Fruit fly (Drosophila melanogaster) whole organism, embryonic: ENCODE data around the gene CG13931.

Experiments
- Asciz ChIP-seq: fragments of 200-800 bp; sonication (Bioruptor generic); optimal IDR thresholded peaks from 2 replicates; lab custom pipeline; 2017; ENCODE audit warnings: missing biosample characterization, mild to moderate bottlenecking, missing genetic modification characterization, missing genetic modification reagents
- C15 ChIP-seq: fragments of 200-800 bp; sonication (Bioruptor generic); IDR thresholded peaks from 3 replicates; pipeline ENCODE4 v1.3.6; 2022; ENCODE audit warnings: missing biosample characterization, missing genetic modification characterization
- CG10543 ChIP-seq: fragments of 200-800 bp; sonication (Bioruptor generic); optimal IDR thresholded peaks from 3 replicates; lab custom pipeline; 2017; ENCODE audit warnings: missing biosample characterization, mild to moderate bottlenecking, missing genetic modification characterization, moderate library complexity
- CG14014 ChIP-seq: fragments of 200-800 bp; sonication (Bioruptor generic); IDR thresholded peaks from 2 replicates; pipeline ENCODE4 v1.3.6; 2022; ENCODE audit warnings: missing biosample characterization, missing genetic modification characterization
- CG14441 ChIP-seq: fragments of 200-800 bp; sonication (Bioruptor generic); IDR thresholded peaks from 2 replicates; pipeline ENCODE4 v1.3.6; 2022; ENCODE audit warnings: missing biosample characterization, missing genetic modification characterization
- CG15269 ChIP-seq: fragments of 200-800 bp; sonication (Bioruptor generic); optimal IDR thresholded peaks from 2 replicates; lab custom pipeline; 2018; ENCODE audit warnings: missing biosample characterization, mild to moderate bottlenecking, missing genetic modification characterization, moderate library complexity
- CG15514 ChIP-seq: fragments of 200-800 bp; sonication (Bioruptor generic); optimal IDR thresholded peaks from 3 replicates; lab custom pipeline; 2017; ENCODE audit warnings: missing biosample characterization, missing genetic modification characterization, mild to moderate bottlenecking, moderate library complexity, missing genetic modification reagents
- CG1603 ChIP-seq: fragments of 200-800 bp; sonication (Bioruptor generic); optimal IDR thresholded peaks from 2 replicates; lab custom pipeline; 2019; ENCODE audit warnings: missing biosample characterization, mild to moderate bottlenecking, missing genetic modification characterization, moderate library complexity
- CG17802 ChIP-seq: fragments of 200-800 bp; sonication (Bioruptor generic); optimal IDR thresholded peaks from 2 replicates; lab custom pipeline; 2018; ENCODE audit warnings: missing biosample characterization, mild to moderate bottlenecking, missing genetic modification characterization, moderate library complexity
- CG18599 ChIP-seq: fragments of 200-800 bp; sonication (Bioruptor generic); optimal IDR thresholded peaks from 3 replicates; lab custom pipeline; 2017; ENCODE audit warnings: missing biosample characterization, missing genetic modification characterization, mild to moderate bottlenecking, moderate library complexity, missing genetic modification reagents
- CG2678 ChIP-seq: fragments of 200-800 bp; sonication (Bioruptor generic); optimal IDR thresholded peaks from 3 replicates; lab custom pipeline; 2019; ENCODE audit warnings: missing biosample characterization, mild to moderate bottlenecking, missing genetic modification characterization, moderate library complexity
- CG31388 ChIP-seq: fragments of 200-800 bp; sonication (Bioruptor generic); optimal IDR thresholded peaks from 2 replicates; lab custom pipeline; 2016; ENCODE audit warnings: missing biosample characterization, missing genetic modification characterization
- CG32772 ChIP-seq: fragments of 200-800 bp; sonication (Bioruptor generic); IDR thresholded peaks from 2 replicates; pipeline ENCODE4 v1.3.6; 2022; ENCODE audit warnings: missing biosample characterization, missing genetic modification characterization
- CG3726 ChIP-seq: fragments of 200-800 bp; sonication (Bioruptor generic); IDR thresholded peaks from 3 replicates; pipeline ENCODE4, ENCODE4 v1.3.6; 2022; ENCODE audit warnings: missing biosample characterization, missing genetic modification characterization
- CG3995 ChIP-seq: fragments of 200-800 bp; sonication (Bioruptor generic); optimal IDR thresholded peaks from 3 replicates; lab custom pipeline; 2016; ENCODE audit warnings: missing biosample characterization, missing genetic modification characterization
- CG42726 ChIP-seq: fragments of 200-800 bp; sonication (Bioruptor generic); IDR thresholded peaks from 2 replicates; pipeline ENCODE4 v1.3.6; 2022; ENCODE audit warnings: missing biosample characterization, missing genetic modification characterization; ENCODE audit not compliant: partially characterized antibody
- CG7928 ChIP-seq: fragments of 200-800 bp; sonication (Bioruptor generic); optimal IDR thresholded peaks from 2 replicates; lab custom pipeline; 2017; ENCODE audit warnings: missing biosample characterization, mild to moderate bottlenecking, missing genetic modification characterization
- CG8281 ChIP-seq: fragments of 200-800 bp; sonication (Bioruptor generic); optimal IDR thresholded peaks from 2 replicates; lab custom pipeline; 2018; ENCODE audit warnings: missing biosample characterization, mild to moderate bottlenecking, missing genetic modification characterization, moderate library complexity
- CG9797 ChIP-seq: fragments of 200-800 bp; sonication (Bioruptor generic); optimal IDR thresholded peaks from 3 replicates; lab custom pipeline; 2018; ENCODE audit warnings: missing biosample characterization, mild to moderate bottlenecking, missing genetic modification characterization
- Dad ChIP-seq: fragments of 200-800 bp; sonication (Bioruptor generic); optimal IDR thresholded peaks from 3 replicates; lab custom pipeline; 2016; ENCODE audit warnings: missing biosample characterization, missing genetic modification characterization
- Deaf1 ChIP-seq: fragments of 200-800 bp; optimal IDR thresholded peaks from 3 replicates; lab custom pipeline; 2019; ENCODE audit warnings: missing biosample characterization, mild to moderate bottlenecking, missing genetic modification characterization, moderate library complexity
- Fer1 ChIP-seq: fragments of 200-800 bp; sonication (Bioruptor generic); optimal IDR thresholded peaks from 2 replicates; lab custom pipeline; 2017; ENCODE audit warnings: missing biosample characterization, mild to moderate bottlenecking, missing genetic modification characterization
- H2.0 ChIP-seq: fragments of 200-800 bp; sonication (Bioruptor generic); IDR thresholded peaks from 2 replicates; pipeline ENCODE4 v1.3.6; 2022; ENCODE audit warnings: missing biosample characterization, missing genetic modification characterization
- HmgZ ChIP-seq: fragments of 200-800 bp; sonication (Bioruptor generic); optimal IDR thresholded peaks from 2 replicates; lab custom pipeline; 2018; ENCODE audit warnings: missing biosample characterization, mild to moderate bottlenecking, missing genetic modification characterization
- Hmr ChIP-seq: fragments of 200-800 bp; sonication (Bioruptor generic); optimal IDR thresholded peaks from 3 replicates; lab custom pipeline; 2017; ENCODE audit warnings: mild to moderate bottlenecking, missing biosample characterization, missing genetic modification reagents, missing genetic modification characterization
- Lim3 ChIP-seq: fragments of 200-800 bp; sonication (Bioruptor generic); IDR thresholded peaks from 2 replicates; pipeline ENCODE4 v1.3.6; 2022; ENCODE audit warnings: missing biosample characterization, missing genetic modification characterization
- Meics ChIP-seq: fragments of 200-800 bp; sonication (Bioruptor generic); optimal IDR thresholded peaks from 2 replicates; lab custom pipeline; 2017; ENCODE audit warnings: missing biosample characterization, mild to moderate bottlenecking, missing genetic modification characterization
- NK7.1 ChIP-seq: fragments of 200-800 bp; sonication (Bioruptor generic); optimal IDR thresholded peaks from 3 replicates; lab custom pipeline; 2016; ENCODE audit warnings: missing biosample characterization, missing genetic modification characterization
- PHDP ChIP-seq: fragments of 200-800 bp; sonication (Bioruptor generic); optimal IDR thresholded peaks from 3 replicates; lab custom pipeline; 2018; ENCODE audit warnings: missing biosample characterization, mild to moderate bottlenecking, missing genetic modification characterization, moderate library complexity
- Pdp1 ChIP-seq, 2 experiments: fragments of 200-800 bp; sonication (Bioruptor generic); optimal IDR thresholded peaks; 3 replicates each; lab custom pipeline; 2016; ENCODE audit warnings: missing biosample characterization in 2 of 2, missing genetic modification characterization in 2 of 2, mild to moderate bottlenecking in 1 of 2, moderate library complexity in 1 of 2
- Spps ChIP-seq: fragments of 200-800 bp; sonication (Bioruptor generic); optimal IDR thresholded peaks from 2 replicates; lab custom pipeline; 2018; ENCODE audit warnings: missing biosample characterization, mild to moderate bottlenecking, missing genetic modification characterization
- Xrp1 ChIP-seq: fragments of 200-800 bp; sonication (Bioruptor generic); IDR thresholded peaks from 2 replicates; pipeline ENCODE4 v1.3.6; 2022; ENCODE audit warnings: missing biosample characterization, missing genetic modification characterization
- cad ChIP-seq: fragments of >200 bp; optimal IDR thresholded peaks from 2 replicates; lab custom pipeline; 2017; ENCODE audit warnings: missing biosample characterization, missing genetic modification characterization
- emc ChIP-seq: fragments of 200-800 bp; sonication (Bioruptor generic); optimal IDR thresholded peaks from 2 replicates; lab custom pipeline; 2016; ENCODE audit warnings: missing biosample characterization, missing genetic modification characterization
- ems ChIP-seq: fragments of 200-800 bp; sonication (Bioruptor generic); optimal IDR thresholded peaks from 3 replicates; lab custom pipeline; 2016; ENCODE audit warnings: missing biosample characterization, missing genetic modification characterization
- exex ChIP-seq: fragments of 200-800 bp; sonication (Bioruptor generic); optimal IDR thresholded peaks from 4 replicates; lab custom pipeline; 2018; ENCODE audit warnings: missing biosample characterization, mild to moderate bottlenecking, missing genetic modification characterization, moderate library complexity
- hkb ChIP-seq, 2 experiments: fragments of 200-800 bp in 1 of 2; fragments of >200 bp in 1 of 2; sonication (Bioruptor generic) in 1 of 2; IDR thresholded peaks in 1 of 2; optimal IDR thresholded peaks in 1 of 2; 2 replicates each; pipeline versions ENCODE4 v1.3.6 to Lab custom; 2017 to 2022; ENCODE audit warnings: missing biosample characterization in 1 of 2, missing genetic modification characterization in 1 of 2
- mam ChIP-seq: fragments of 200-800 bp; sonication (Bioruptor generic); optimal IDR thresholded peaks from 3 replicates; lab custom pipeline; 2016; ENCODE audit warnings: missing biosample characterization, missing genetic modification characterization
- nerfin-2 ChIP-seq: fragments of 200-800 bp; sonication (Bioruptor generic); IDR thresholded peaks from 2 replicates; pipeline ENCODE4 v1.3.6; 2022; ENCODE audit warnings: missing biosample characterization, missing genetic modification characterization; ENCODE audit not compliant: partially characterized antibody
- odd ChIP-seq: fragments of 200-800 bp; sonication (Bioruptor generic); optimal IDR thresholded peaks from 2 replicates; lab custom pipeline; 2017; ENCODE audit warnings: missing biosample characterization, mild to moderate bottlenecking, missing genetic modification characterization
- ro ChIP-seq: fragments of 200-800 bp; sonication (Bioruptor generic); IDR thresholded peaks from 2 replicates; pipeline ENCODE4 v1.3.6; 2022; ENCODE audit warnings: missing biosample characterization, missing genetic modification characterization
- seq ChIP-seq: fragments of 200-800 bp; sonication (Bioruptor generic); IDR thresholded peaks from 2 replicates; pipeline ENCODE4 v1.3.6; 2022; ENCODE audit warnings: missing biosample characterization, missing genetic modification characterization
- shn ChIP-seq: fragments of 200-800 bp; sonication (Bioruptor generic); optimal IDR thresholded peaks from 3 replicates; lab custom pipeline; 2016; ENCODE audit warnings: missing biosample characterization, missing genetic modification characterization
- sug ChIP-seq: fragments of 200-800 bp; optimal IDR thresholded peaks from 2 replicates; lab custom pipeline; 2019; ENCODE audit warnings: missing biosample characterization, mild to moderate bottlenecking, missing genetic modification characterization, moderate library complexity
- zf30C ChIP-seq: fragments of 200-800 bp; sonication (Bioruptor generic); optimal IDR thresholded peaks from 3 replicates; lab custom pipeline; 2018; ENCODE audit warnings: missing biosample characterization, mild to moderate bottlenecking, missing genetic modification characterization

The CG13931 gene

DNA sequence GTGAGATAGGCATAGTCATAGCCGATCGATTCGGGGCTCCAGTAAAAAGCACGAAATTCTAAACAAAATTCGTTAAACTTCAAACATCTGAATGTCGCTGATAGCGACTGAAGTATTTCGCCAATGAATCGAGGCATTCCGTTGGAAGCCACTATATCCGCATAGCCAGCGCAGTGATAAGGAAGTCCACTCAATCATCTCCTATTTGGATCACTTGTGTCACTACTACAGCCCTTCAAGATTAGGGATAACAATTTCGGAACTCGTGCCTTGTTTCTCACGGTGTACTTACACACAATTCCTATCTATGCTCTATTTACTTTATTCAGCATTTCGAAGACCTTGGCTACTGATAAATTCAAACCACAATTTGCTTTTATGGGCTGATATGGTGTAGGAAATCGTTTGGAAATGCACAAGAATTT, 35.7 kb upstream of the CG13931 start, which contains the start of gene PIG-Wb (continued):
- TF ChIP-seq CG32772 (GFP tag; lab: Robert Waterston, UW) (no peak), CG3995 (GFP tag; lab: Kevin White, UChicago) (peak; percentile 82), Spps (tag; lab: Kevin White, UChicago) (no peak), Asciz (GFP tag; lab: Kevin White, UChicago) (peak; percentile 50), H2.0 (GFP tag; lab: Robert Waterston, UW) (peak; percentile 21; the same call in 1 of the 2 replicates), odd (GFP tag; lab: Kevin White, UChicago) (peak; percentile 2), CG1603 (tag; lab: Kevin White, UChicago) (peak; percentile 5), CG31388 (GFP tag; lab: Kevin White, UChicago) (no peak), emc (GFP tag; lab: Kevin White, UChicago) (no peak), Dad (GFP tag; lab: Kevin White, UChicago) (peak; percentile 4), CG18599 (GFP tag; lab: Kevin White, UChicago) (peak; percentile 77), CG7928 (GFP tag; lab: Kevin White, UChicago) (no peak), CG3726 (GFP tag; lab: Robert Waterston, UW) (no peak), C15 (GFP tag; lab: Robert Waterston, UW) (no peak), Lim3 (GFP tag; lab: Robert Waterston, UW) (no peak), mam (GFP tag; lab: Kevin White, UChicago) (no peak), ems (GFP tag; lab: Kevin White, UChicago) (no peak), CG42726 (GFP tag; lab: Robert Waterston, UW) (no peak), ro (GFP tag; lab: Robert Waterston, UW) (no peak), cad (GFP tag; lab: Kevin White, UChicago) (no peak), Meics (GFP tag; lab: Kevin White, UChicago) (peak; percentile 48), CG17802 (no peak), CG14014 (GFP tag; lab: Robert Waterston, UW) (0 out of 2 replicates have a peak, but pooled peaks have one; percentile 32), PHDP (tag; lab: Kevin White, UChicago) (peak; percentile 34), seq (GFP tag; lab: Robert Waterston, UW) (0 out of 2 replicates have a peak, but pooled peaks have one; percentile 21), Hmr (GFP tag; lab: Kevin White, UChicago) (peak; percentile 49), HmgZ (peak; percentile 32), shn (GFP tag; lab: Kevin White, UChicago) (no peak), CG9797 (GFP tag; lab: Kevin White, UChicago) (no peak), Fer1 (GFP tag; lab: Kevin White, UChicago) (peak; percentile 65), CG8281 (tag; lab: Kevin White, UChicago) (peak; percentile 7), hkb (optimal IDR thresholded peaks at IDR 0.05; lab: Kevin White, UChicago) (no peak), hkb (GFP tag; IDR thresholded peaks at IDR 0.05; lab: Robert Waterston, UW) (0 out of 2 replicates have a peak, but pooled peaks have one; percentile 35), Deaf1 (tag; lab: Kevin White, UChicago) (peak; percentile 58), CG2678 (tag; lab: Kevin White, UChicago) (peak; percentile 57), Pdp1 (GFP tag; optimal IDR thresholded peaks at IDR 0.05; lab: Kevin White, UChicago) (peak in 1 of 2 experiments; percentile 15), CG10543 (GFP tag; lab: Kevin White, UChicago) (peak; percentile 82), CG15514 (GFP tag; lab: Kevin White, UChicago) (no peak), nerfin-2 (GFP tag; lab: Robert Waterston, UW) (no peak), zf30C (peak; percentile 72), exex (peak; percentile 88), CG14441 (GFP tag; lab: Robert Waterston, UW) (peak; percentile 40; the same call in 1 of the 2 replicates), sug (tag; lab: Kevin White, UChicago) (peak; percentile 79), Xrp1 (GFP tag; lab: Robert Waterston, UW) (no peak), CG15269 (peak; percentile 27), NK7.1 (GFP tag; lab: Kevin White, UChicago) (no peak)
